Fruit fly (Drosophila melanogaster): ENCODE measurements around the gene Wnt6.

Gene Wnt6

DNA sequence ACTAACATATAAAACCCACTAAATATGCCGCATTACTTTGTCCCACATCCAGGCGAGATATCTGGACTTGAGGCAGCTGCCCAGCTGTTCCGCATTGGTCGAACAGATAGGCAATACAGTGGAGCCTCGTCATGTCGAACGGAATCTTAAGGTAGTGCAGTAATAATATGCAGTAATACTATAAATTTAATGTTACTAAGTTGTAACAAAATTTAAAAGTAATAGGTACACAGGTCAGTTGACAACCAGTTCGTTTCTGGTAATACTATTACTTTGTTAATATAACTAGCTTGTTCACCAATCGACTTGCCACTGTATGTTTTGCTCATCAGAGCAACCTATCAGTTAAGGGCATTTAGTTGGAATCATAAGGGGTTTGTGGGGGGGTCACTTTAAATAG lies 38.5 kb upstream of the Wnt6 start:
- no peak for TF ChIP-seq cyc (GFP tag; optimal IDR thresholded peaks at IDR 0.05)
- no peak for TF ChIP-seq CG11294 (GFP tag; IDR thresholded peaks at IDR 0.05)
- TF ChIP-seq Gug (GFP tag; IDR thresholded peaks at IDR 0.05): no peak
- TF ChIP-seq Hr38 (GFP tag; optimal IDR thresholded peaks at IDR 0.05): no peak
- peak; percentile 45 for TF ChIP-seq Ets96B (tag; optimal IDR thresholded peaks at IDR 0.05)
- TF ChIP-seq CG9139 (GFP tag; optimal IDR thresholded peaks at IDR 0.05): no peak
- TF ChIP-seq CG16779 (tag; optimal IDR thresholded peaks at IDR 0.05): no peak
- TF ChIP-seq Sox14 (GFP tag; optimal IDR thresholded peaks at IDR 0.05): peak; percentile 20
- no peak for TF ChIP-seq CG8119 (GFP tag; IDR thresholded peaks at IDR 0.05)
- no peak for TF ChIP-seq CG34406 (GFP tag; optimal IDR thresholded peaks at IDR 0.05)
- no peak for TF ChIP-seq Lpt (GFP tag; optimal IDR thresholded peaks at IDR 0.05)
- no peak for TF ChIP-seq fd85E (GFP tag; optimal IDR thresholded peaks at IDR 0.05)
- peak; percentile 20 for TF ChIP-seq CG3032 (tag; optimal IDR thresholded peaks at IDR 0.05)
- TF ChIP-seq CG10669 (GFP tag; optimal IDR thresholded peaks at IDR 0.05): peak; percentile 35
- TF ChIP-seq CG11762 (GFP tag; optimal IDR thresholded peaks at IDR 0.05; ENCODE audit: insufficient read depth): no peak
- TF ChIP-seq CG11902 (GFP tag; optimal IDR thresholded peaks at IDR 0.05): no peak
- TF ChIP-seq vri (GFP tag; optimal IDR thresholded peaks at IDR 0.05): no peak
- TF ChIP-seq esn (GFP tag; optimal IDR thresholded peaks at IDR 0.05): no peak
- TF ChIP-seq salr (GFP tag; optimal IDR thresholded peaks at IDR 0.05): no peak
- no peak for TF ChIP-seq Sox15 (GFP tag; optimal IDR thresholded peaks at IDR 0.05)
- no peak for TF ChIP-seq dac (GFP tag; optimal IDR thresholded peaks at IDR 0.05)
- TF ChIP-seq dsx (GFP tag; optimal IDR thresholded peaks at IDR 0.05; ENCODE audit: poor library complexity, severe bottlenecking): no peak
- TF ChIP-seq Eip78C (GFP tag): peak; percentile 19
- no peak for TF ChIP-seq Hr4 (GFP tag; optimal IDR thresholded peaks at IDR 0.05)
- TF ChIP-seq eg (GFP tag; IDR thresholded peaks at IDR 0.05): no peak
- peak; percentile 58 for TF ChIP-seq svp (GFP tag)
- TF ChIP-seq pdm3 (GFP tag; optimal IDR thresholded peaks at IDR 0.05): peak; percentile 2
- no peak for TF ChIP-seq CG7368 (GFP tag; optimal IDR thresholded peaks at IDR 0.05)
- TF ChIP-seq topi (GFP tag; optimal IDR thresholded peaks at IDR 0.05): no peak
- TF ChIP-seq spab (GFP tag; optimal IDR thresholded peaks at IDR 0.05): peak; percentile 13
- peak; percentile 9 for TF ChIP-seq CG1621 (tag; optimal IDR thresholded peaks at IDR 0.05)
- no peak for TF ChIP-seq CG15336 (GFP tag; IDR thresholded peaks at IDR 0.05)
- TF ChIP-seq Eip93F (GFP tag; optimal IDR thresholded peaks at IDR 0.05): no peak
- TF ChIP-seq fd59A (GFP tag; optimal IDR thresholded peaks at IDR 0.05): no peak
- TF ChIP-seq achi (GFP tag; optimal IDR thresholded peaks at IDR 0.05): peak; percentile 1
- no peak for TF ChIP-seq acj6 (GFP tag; optimal IDR thresholded peaks at IDR 0.05)
- TF ChIP-seq CG6163 (GFP tag; IDR thresholded peaks at IDR 0.05): 0 out of 3 replicates have a peak, but pooled peaks have one; percentile 19
- no peak for TF ChIP-seq CG4318 (GFP tag; optimal IDR thresholded peaks at IDR 0.05)
- TF ChIP-seq CG10631 (GFP tag; optimal IDR thresholded peaks at IDR 0.05): peak; percentile 4
- peak; percentile 2 for TF ChIP-seq Sox102F (GFP tag; optimal IDR thresholded peaks at IDR 0.05)
- TF ChIP-seq CG6808 (GFP tag; optimal IDR thresholded peaks at IDR 0.05): peak; percentile 32
- TF ChIP-seq Blimp-1 (GFP tag; optimal IDR thresholded peaks at IDR 0.05): no peak
- TF ChIP-seq lz (GFP tag; optimal IDR thresholded peaks at IDR 0.05): no peak
- no peak for TF ChIP-seq Eip75B (GFP tag; optimal IDR thresholded peaks at IDR 0.05)
- TF ChIP-seq Hr39 (GFP tag; optimal IDR thresholded peaks at IDR 0.05): no peak
